Fruit fly (Drosophila melanogaster): ENCODE results near the gene CG14073.

Gene CG14073

DNA sequence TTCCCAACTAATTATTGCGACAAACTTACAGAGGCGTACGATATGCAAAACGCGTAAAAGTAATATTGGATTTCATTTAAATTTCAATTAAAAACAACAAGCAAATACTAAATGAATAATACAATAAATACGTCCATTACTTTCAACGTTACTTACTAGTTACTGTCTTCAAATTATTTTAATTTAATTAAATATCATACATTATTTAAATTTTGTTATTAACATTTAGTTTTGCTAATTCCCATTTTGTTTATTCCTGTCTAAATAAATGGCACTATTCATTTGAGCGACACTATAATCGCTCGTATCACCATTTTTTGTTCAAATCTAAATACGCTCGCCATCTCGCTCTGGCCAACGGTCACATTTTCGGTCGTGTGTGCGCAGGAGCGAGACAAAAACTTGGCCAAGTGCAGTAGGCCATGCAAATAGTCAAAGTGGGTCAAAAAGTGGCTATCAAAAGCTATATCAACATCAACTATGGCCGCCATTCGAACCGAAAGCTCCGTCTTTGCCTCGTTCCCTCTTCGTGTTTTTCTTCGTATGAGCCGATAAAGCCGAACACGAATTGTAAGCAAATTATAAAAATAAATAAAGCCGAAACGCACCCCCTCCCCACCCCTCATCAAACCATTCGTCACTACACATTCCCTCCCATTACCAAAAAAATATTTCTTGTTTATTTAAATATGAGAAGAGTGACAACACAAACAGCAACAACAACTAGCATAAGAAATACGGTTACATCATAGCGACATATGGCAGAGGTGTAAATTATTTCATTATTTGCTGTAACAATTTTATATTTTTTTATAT lies 31.1 kb downstream of the CG14073 start:
- TF ChIP-seq Dfd (GFP tag; optimal IDR thresholded peaks at IDR 0.05), result no peak
- no peak for TF ChIP-seq br (GFP tag; optimal IDR thresholded peaks at IDR 0.05)
- TF ChIP-seq dmrt93B (GFP tag; optimal IDR thresholded peaks at IDR 0.05), result no peak
- TF ChIP-seq Vsx2 (GFP tag; optimal IDR thresholded peaks at IDR 0.05; ENCODE audit: partially characterized antibody), result no peak
- TF ChIP-seq CrebA (GFP tag; optimal IDR thresholded peaks at IDR 0.05; ENCODE audit: borderline replicate concordance), result no peak
- no peak for TF ChIP-seq Hr83 (GFP tag; optimal IDR thresholded peaks at IDR 0.05; ENCODE audit: poor library complexity, severe bottlenecking)
- no peak for TF ChIP-seq rgr (GFP tag; optimal IDR thresholded peaks at IDR 0.05)
- TF ChIP-seq Abd-B (GFP tag; optimal IDR thresholded peaks at IDR 0.05), result no peak
- TF ChIP-seq jim (GFP tag; optimal IDR thresholded peaks at IDR 0.05), result no peak
- no peak for TF ChIP-seq OdsH (GFP tag; optimal IDR thresholded peaks at IDR 0.05)
- TF ChIP-seq CG32264 (GFP tag; optimal IDR thresholded peaks at IDR 0.05), result no peak

dm6 chr3L:18787882-18788281 lies 32.6 kb downstream of the CG14073 start:
- no peak for TF ChIP-seq Dfd (GFP tag; optimal IDR thresholded peaks at IDR 0.05)
- no peak for TF ChIP-seq tai (GFP tag; optimal IDR thresholded peaks at IDR 0.05)
- no peak for TF ChIP-seq HLH106 (tag; optimal IDR thresholded peaks at IDR 0.05)
- no peak for TF ChIP-seq dsf (GFP tag; optimal IDR thresholded peaks at IDR 0.05; ENCODE audit: borderline replicate concordance)
- no peak for TF ChIP-seq foxo (GFP tag; optimal IDR thresholded peaks at IDR 0.05)
- no peak for TF ChIP-seq lola (GFP tag; optimal IDR thresholded peaks at IDR 0.05)
- no peak for TF ChIP-seq Jra (GFP tag; optimal IDR thresholded peaks at IDR 0.05)
- TF ChIP-seq fru (GFP tag; optimal IDR thresholded peaks at IDR 0.05), result no peak
- no peak for TF ChIP-seq OdsH (GFP tag; optimal IDR thresholded peaks at IDR 0.05)
- TF ChIP-seq Mio (GFP tag; optimal IDR thresholded peaks at IDR 0.05), result no peak
- no peak for TF ChIP-seq sage (GFP tag; optimal IDR thresholded peaks at IDR 0.05)
- no peak for TF ChIP-seq Abd-B (GFP tag; optimal IDR thresholded peaks at IDR 0.05)
- TF ChIP-seq CrebA (GFP tag; optimal IDR thresholded peaks at IDR 0.05; ENCODE audit: borderline replicate concordance), result no peak
- TF ChIP-seq brk (GFP tag; optimal IDR thresholded peaks at IDR 0.05), result no peak
- no peak for TF ChIP-seq N (GFP tag; optimal IDR thresholded peaks at IDR 0.05)
- TF ChIP-seq sv (GFP tag; optimal IDR thresholded peaks at IDR 0.05), result no peak
- TF ChIP-seq pan (optimal IDR thresholded peaks at IDR 0.05), result no peak
- TF ChIP-seq CG32264 (GFP tag; optimal IDR thresholded peaks at IDR 0.05), result no peak
- TF ChIP-seq h (GFP tag; optimal IDR thresholded peaks at IDR 0.05), result no peak
- TF ChIP-seq Dif (GFP tag; optimal IDR thresholded peaks at IDR 0.05; ENCODE audit: partially characterized antibody), result no peak

DNA sequence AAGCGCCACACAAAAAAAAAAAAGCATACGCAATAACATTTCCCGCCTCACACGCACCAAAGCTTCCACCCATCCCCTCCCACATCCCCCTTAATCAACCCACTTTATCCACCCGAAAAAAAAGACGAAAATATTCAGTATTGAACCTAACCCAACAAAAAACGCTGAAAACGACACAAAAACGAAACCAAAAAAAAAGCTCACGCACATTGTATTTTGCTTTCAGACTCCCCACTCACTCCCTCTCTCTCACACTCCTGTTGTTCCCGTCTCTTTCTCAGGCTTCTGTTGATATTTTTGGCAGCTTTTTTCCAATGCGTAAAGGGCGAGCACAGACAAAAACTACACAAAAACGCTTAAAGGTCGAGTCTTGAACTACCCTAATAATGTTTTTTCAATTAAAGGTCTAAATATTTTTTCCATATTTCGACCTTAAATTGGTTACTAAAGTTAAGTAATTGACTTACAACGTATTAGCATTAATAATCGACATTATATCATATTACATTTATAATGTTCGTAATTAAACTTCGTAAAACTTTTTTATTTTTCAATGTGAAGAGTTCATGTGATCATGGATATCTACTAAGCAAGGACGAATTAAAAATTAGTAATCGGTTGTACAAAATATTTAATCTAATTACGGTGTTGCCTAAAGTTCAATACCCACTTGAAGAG lies 33.9 kb downstream of the CG14073 start:
- TF ChIP-seq usp (GFP tag; optimal IDR thresholded peaks at IDR 0.05) (no peak), br (GFP tag; optimal IDR thresholded peaks at IDR 0.05) (no peak), CG9705 (GFP tag; optimal IDR thresholded peaks at IDR 0.05) (no peak), CG32264 (GFP tag; optimal IDR thresholded peaks at IDR 0.05) (no peak), CrebA (GFP tag; optimal IDR thresholded peaks at IDR 0.05; ENCODE audit: borderline replicate concordance) (no peak), woc (GFP tag; optimal IDR thresholded peaks at IDR 0.05) (peak; percentile 26), fru (GFP tag; optimal IDR thresholded peaks at IDR 0.05) (peak; percentile 4), sage (GFP tag; optimal IDR thresholded peaks at IDR 0.05) (no peak), Hnf4 (GFP tag; optimal IDR thresholded peaks at IDR 0.05) (no peak), HLH106 (tag; optimal IDR thresholded peaks at IDR 0.05) (no peak), lola (GFP tag; optimal IDR thresholded peaks at IDR 0.05) (no peak), rgr (GFP tag; optimal IDR thresholded peaks at IDR 0.05) (no peak), sv (GFP tag; optimal IDR thresholded peaks at IDR 0.05) (peak; percentile 29), Myc (optimal IDR thresholded peaks at IDR 0.05) (no peak), Dfd (GFP tag; optimal IDR thresholded peaks at IDR 0.05) (no peak), pan (optimal IDR thresholded peaks at IDR 0.05) (no peak), foxo (GFP tag; optimal IDR thresholded peaks at IDR 0.05) (peak in 1 of 2 experiments; percentile 23), Vsx2 (GFP tag; optimal IDR thresholded peaks at IDR 0.05; ENCODE audit: partially characterized antibody) (no peak), Abd-B (GFP tag; optimal IDR thresholded peaks at IDR 0.05) (no peak), OdsH (GFP tag; optimal IDR thresholded peaks at IDR 0.05) (no peak), h (GFP tag; optimal IDR thresholded peaks at IDR 0.05) (no peak), Sp1 (GFP tag; optimal IDR thresholded peaks at IDR 0.05) (peak; percentile 18), ey (GFP tag; optimal IDR thresholded peaks at IDR 0.05) (no peak), Jra (GFP tag; optimal IDR thresholded peaks at IDR 0.05) (no peak), dl (GFP tag; optimal IDR thresholded peaks at IDR 0.05; ENCODE audit: insufficient read depth in 1 of 2, partially characterized antibody in 2 of 2) (no peak)
